Worm (Caenorhabditis elegans) whole organism, L1 larva: ENCODE data around the gene miro-1.

Source experiments
- C16A3.4 ChIP-seq: fragments of 150-350 bp; optimal IDR thresholded peaks from 2 replicates; lab custom pipeline; 2014; ENCODE audit warnings: missing biosample characterization, missing genetic modification characterization
- C34B4.2 ChIP-seq: sonication (generic microtip); optimal IDR thresholded peaks from 2 replicates; lab custom pipeline; 2017; ENCODE audit warnings: mild to moderate bottlenecking, missing genetic modification characterization, missing compliant biosample characterization
- Y116A8C.19 ChIP-seq: sonication (generic microtip); optimal IDR thresholded peaks from 2 replicates; lab custom pipeline; 2016; ENCODE audit warnings: missing compliant biosample characterization, missing genetic modification characterization, borderline replicate concordance
- alr-1 ChIP-seq: fragments of 200-800 bp; sonication (Bioruptor generic); optimal IDR thresholded peaks from 2 replicates; lab custom pipeline; 2018; ENCODE audit warnings: borderline replicate concordance, mild to moderate bottlenecking, missing genetic modification characterization, missing compliant biosample characterization
- ama-1 ChIP-seq: fragments of 150-350 bp; optimal IDR thresholded peaks from 2 replicates; lab custom pipeline; 2014
- blmp-1 ChIP-seq: fragments of 150-350 bp; optimal IDR thresholded peaks from 2 replicates; lab custom pipeline; 2014; ENCODE audit warnings: missing biosample characterization, missing genetic modification characterization
- ceh-63 ChIP-seq: fragments of 200-800 bp; sonication (Bioruptor generic); optimal IDR thresholded peaks from 2 replicates; lab custom pipeline; 2018; ENCODE audit warnings: mild to moderate bottlenecking, missing genetic modification characterization, missing compliant biosample characterization
- ceh-8 ChIP-seq: fragments of 200-800 bp; sonication (Bioruptor generic); optimal IDR thresholded peaks from 2 replicates; lab custom pipeline; 2018; ENCODE audit warnings: mild to moderate bottlenecking, missing genetic modification characterization, moderate library complexity, missing compliant biosample characterization
- ceh-82 ChIP-seq, 3 experiments: fragments of 150-350 bp in 1 of 3; sonication (generic microtip) in 2 of 3; optimal IDR thresholded peaks; 2 replicates each; lab custom pipeline; 2014 to 2017; ENCODE audit warnings: missing biosample characterization in 3 of 3, missing genetic modification characterization in 3 of 3
- ces-1 ChIP-seq: fragments of 150-350 bp; optimal IDR thresholded peaks from 2 replicates; lab custom pipeline; 2014; ENCODE audit warnings: missing biosample characterization, missing genetic modification reagents, missing genetic modification characterization
- dsc-1 ChIP-seq: sonication (generic microtip); optimal IDR thresholded peaks from 2 replicates; lab custom pipeline; 2016; ENCODE audit warnings: mild to moderate bottlenecking, missing genetic modification characterization, missing compliant biosample characterization
- efl-1 ChIP-seq, 4 experiments: fragments of 150-350 bp; optimal IDR thresholded peaks in 3 of 4; peaks in 1 of 4; 1 replicate in 1 of 4; 2 replicates in 3 of 4; lab custom pipeline; 2014; ENCODE audit warnings: missing biosample characterization in 2 of 4, missing genetic modification characterization in 2 of 4, missing genetic modification reagents in 2 of 4
- efl-3 ChIP-seq: fragments of 200-800 bp; sonication (Bioruptor generic); optimal IDR thresholded peaks from 2 replicates; lab custom pipeline; 2018; ENCODE audit warnings: mild to moderate bottlenecking, missing genetic modification characterization, missing compliant biosample characterization
- elt-2 ChIP-seq: sonication (generic microtip); optimal IDR thresholded peaks from 2 replicates; lab custom pipeline; 2016; ENCODE audit warnings: missing genetic modification characterization, mild to moderate bottlenecking, inconsistent platforms, missing compliant biosample characterization, missing genetic modification reagents
- elt-3 ChIP-seq, 6 experiments: fragments of 150-350 bp in 1 of 6; sonication (generic microtip); optimal IDR thresholded peaks; 2 replicates each; lab custom pipeline; 2017 to 2018; ENCODE audit warnings: missing biosample characterization in 6 of 6, missing genetic modification characterization in 6 of 6, inconsistent platforms in 1 of 6
- grh-1 ChIP-seq: fragments of 200-800 bp; sonication (Bioruptor generic); IDR thresholded peaks from 2 replicates; pipeline ENCODE4 v1.3.6; 2022; ENCODE audit warnings: missing genetic modification reagents, missing genetic modification characterization, missing compliant biosample characterization
- hlh-17 ChIP-seq: fragments of 200-800 bp; sonication (Bioruptor generic); optimal IDR thresholded peaks from 2 replicates; lab custom pipeline; 2018; ENCODE audit warnings: missing genetic modification characterization, mild to moderate bottlenecking, missing compliant biosample characterization, moderate library complexity, borderline replicate concordance
- hlh-4 ChIP-seq: sonication (generic microtip); optimal IDR thresholded peaks from 2 replicates; lab custom pipeline; 2016; ENCODE audit warnings: mild to moderate bottlenecking, missing genetic modification characterization, missing compliant biosample characterization
- hpl-2 ChIP-seq: fragments of 150-350 bp; optimal IDR thresholded peaks from 2 replicates; lab custom pipeline; 2014; ENCODE audit warnings: missing biosample characterization, missing genetic modification reagents, missing genetic modification characterization
- isw-1 ChIP-seq: fragments of 200-800 bp; sonication (Bioruptor generic); IDR thresholded peaks from 2 replicates; pipeline ENCODE4 v1.3.6; 2022; ENCODE audit warnings: missing genetic modification characterization, missing compliant biosample characterization
- jun-1 ChIP-seq: fragments of 150-350 bp; optimal IDR thresholded peaks from 2 replicates; lab custom pipeline; 2014; ENCODE audit warnings: missing biosample characterization, missing genetic modification reagents, missing genetic modification characterization
- lin-13 ChIP-seq: fragments of 150-350 bp; optimal IDR thresholded peaks from 2 replicates; lab custom pipeline; 2014; ENCODE audit warnings: missing biosample characterization, missing genetic modification reagents, missing genetic modification characterization
- lin-14 ChIP-seq: fragments of 200-800 bp; sonication (Bioruptor generic); optimal IDR thresholded peaks from 2 replicates; lab custom pipeline; 2018; ENCODE audit warnings: mild to moderate bottlenecking, missing genetic modification characterization, moderate library complexity, missing compliant biosample characterization
- lin-35 ChIP-seq, 2 experiments: fragments of 150-350 bp; optimal IDR thresholded peaks; 2 replicates each; lab custom pipeline; 2014; ENCODE audit warnings: missing biosample characterization in 2 of 2, missing genetic modification characterization in 2 of 2, missing genetic modification reagents in 2 of 2
- lsy-2 ChIP-seq, 2 experiments: fragments of 150-350 bp; optimal IDR thresholded peaks; 2 replicates each; lab custom pipeline; 2014; ENCODE audit warnings: missing biosample characterization in 2 of 2, missing genetic modification characterization in 2 of 2
- mab-9 ChIP-seq: fragments of 200-800 bp; sonication (Bioruptor generic); IDR thresholded peaks from 2 replicates; pipeline ENCODE4 v1.3.6; 2022; ENCODE audit warnings: missing genetic modification reagents, missing genetic modification characterization, missing compliant biosample characterization
- mdl-1 ChIP-seq, 2 experiments: fragments of 150-350 bp; optimal IDR thresholded peaks; 2 replicates each; lab custom pipeline; 2014 to 2017; ENCODE audit warnings: missing biosample characterization in 2 of 2, missing genetic modification characterization in 2 of 2, inconsistent platforms in 1 of 2
- mef-2 ChIP-seq: fragments of 150-350 bp; optimal IDR thresholded peaks from 2 replicates; lab custom pipeline; 2014; ENCODE audit warnings: missing biosample characterization, missing genetic modification characterization
- nhr-11 ChIP-seq: fragments of 150-350 bp; optimal IDR thresholded peaks from 2 replicates; lab custom pipeline; 2014; ENCODE audit warnings: missing biosample characterization, missing genetic modification characterization
- nhr-12 ChIP-seq: sonication (generic microtip); optimal IDR thresholded peaks from 2 replicates; lab custom pipeline; 2017; ENCODE audit warnings: missing biosample characterization, missing genetic modification characterization
- nhr-28 ChIP-seq: fragments of 150-350 bp; optimal IDR thresholded peaks from 2 replicates; lab custom pipeline; 2014; ENCODE audit warnings: missing biosample characterization, missing genetic modification characterization
- nhr-47 ChIP-seq: sonication (generic microtip); optimal IDR thresholded peaks from 2 replicates; lab custom pipeline; 2016; ENCODE audit warnings: mild to moderate bottlenecking, missing genetic modification characterization, moderate library complexity, missing compliant biosample characterization
- nhr-71 ChIP-seq: sonication (generic microtip); optimal IDR thresholded peaks from 2 replicates; lab custom pipeline; 2016; ENCODE audit warnings: mild to moderate bottlenecking, missing genetic modification characterization, moderate library complexity, missing compliant biosample characterization
- nhr-76 ChIP-seq: sonication (generic microtip); optimal IDR thresholded peaks from 2 replicates; lab custom pipeline; 2017; ENCODE audit warnings: missing biosample characterization, missing genetic modification characterization
- nhr-77 ChIP-seq: fragments of 150-350 bp; optimal IDR thresholded peaks from 2 replicates; lab custom pipeline; 2014; ENCODE audit warnings: missing biosample characterization, missing genetic modification characterization
- nhr-84 ChIP-seq: sonication (generic microtip); optimal IDR thresholded peaks from 2 replicates; lab custom pipeline; 2017; ENCODE audit warnings: missing biosample characterization, missing genetic modification characterization
- nhr-85 ChIP-seq: sonication (generic microtip); peaks from one replicate; lab custom pipeline; 2016; ENCODE audit warnings: missing genetic modification characterization, inconsistent platforms, missing compliant biosample characterization
- nhr-90 ChIP-seq: sonication (generic microtip); optimal IDR thresholded peaks from 2 replicates; lab custom pipeline; 2016; ENCODE audit warnings: mild to moderate bottlenecking, missing genetic modification characterization, missing compliant biosample characterization; ENCODE audit not compliant: poor library complexity
- pax-3 ChIP-seq: fragments of 200-800 bp; sonication (Bioruptor generic); optimal IDR thresholded peaks from 2 replicates; lab custom pipeline; 2018; ENCODE audit warnings: mild to moderate bottlenecking, missing genetic modification characterization, moderate library complexity, missing compliant biosample characterization
- snpc-4 ChIP-seq: fragments of 150-350 bp; optimal IDR thresholded peaks from 2 replicates; lab custom pipeline; 2014; ENCODE audit warnings: missing biosample characterization, missing genetic modification characterization
- sptf-1 ChIP-seq: fragments of 150-350 bp; optimal IDR thresholded peaks from 2 replicates; lab custom pipeline; 2014; ENCODE audit warnings: missing biosample characterization, missing genetic modification characterization
- sup-37 ChIP-seq: fragments of 200-800 bp; sonication (Bioruptor generic); optimal IDR thresholded peaks from 2 replicates; lab custom pipeline; 2018; ENCODE audit warnings: mild to moderate bottlenecking, missing genetic modification characterization, missing compliant biosample characterization
- tbx-2 ChIP-seq: sonication (generic microtip); optimal IDR thresholded peaks from 2 replicates; lab custom pipeline; 2016; ENCODE audit warnings: missing genetic modification characterization, missing compliant biosample characterization
- unc-30 ChIP-seq: sonication (generic microtip); optimal IDR thresholded peaks from 2 replicates; lab custom pipeline; 2017; ENCODE audit warnings: missing biosample characterization, missing genetic modification characterization
- unc-86 ChIP-seq: sonication (generic microtip); optimal IDR thresholded peaks from 2 replicates; lab custom pipeline; 2016; ENCODE audit warnings: missing genetic modification characterization, missing compliant biosample characterization
- unc-98 ChIP-seq: fragments of 200-800 bp; sonication (Bioruptor generic); IDR thresholded peaks from 2 replicates; pipeline ENCODE4 v1.3.6; 2022; ENCODE audit warnings: missing genetic modification characterization, missing compliant biosample characterization
- xbp-1 ChIP-seq: sonication (generic microtip); optimal IDR thresholded peaks from 2 replicates; lab custom pipeline; 2016; ENCODE audit warnings: missing genetic modification characterization, missing compliant biosample characterization
- zag-1 ChIP-seq: fragments of 150-350 bp; optimal IDR thresholded peaks from 2 replicates; lab custom pipeline; 2014; ENCODE audit warnings: missing biosample characterization, missing genetic modification characterization
- zip-4 ChIP-seq: fragments of 200-800 bp; sonication (Bioruptor generic); optimal IDR thresholded peaks from 2 replicates; lab custom pipeline; 2018; ENCODE audit warnings: mild to moderate bottlenecking, missing genetic modification characterization, moderate library complexity, missing compliant biosample characterization
- ztf-11 ChIP-seq, 2 experiments: sonication (generic microtip); optimal IDR thresholded peaks; 2 replicates each; lab custom pipeline; 2016 to 2017; ENCODE audit warnings: missing genetic modification characterization in 2 of 2, missing biosample characterization in 1 of 2, missing compliant biosample characterization in 1 of 2
- ztf-4 ChIP-seq: fragments of 150-350 bp; optimal IDR thresholded peaks from 2 replicates; lab custom pipeline; 2014; ENCODE audit warnings: missing biosample characterization, missing genetic modification characterization

miro-1 gene

ce11 chrIV:4748408-4749105, 33.0 kb upstream of the miro-1 start, which contains the start of gene cyc-2.1 (continued):
- TF ChIP-seq ces-1 (GFP tag; lab: Kevin White, UChicago) (no peak), nhr-28 (tag; lab: Kevin White, UChicago) (no peak), unc-30 (tag; lab: Kevin White, UChicago) (no peak), zag-1 (tag; lab: Kevin White, UChicago) (no peak), mdl-1 (tag; optimal IDR thresholded peaks at IDR 0.05; lab: Kevin White, UChicago) (peak in 1 of 2 experiments; percentile 37), ztf-4 (tag; lab: Kevin White, UChicago) (peak; percentile 22), ama-1 (lab: Kevin White, UChicago) (no peak), hlh-4 (tag; lab: Kevin White, UChicago) (no peak), sup-37 (no peak), nhr-77 (peak; percentile 5), zip-4 (GFP tag; lab: Kevin White, UChicago) (no peak), nhr-47 (tag; lab: Kevin White, UChicago) (peak; percentile 38), efl-3 (GFP tag; lab: Kevin White, UChicago) (no peak), mab-9 (GFP tag; lab: Robert Waterston, UW) (no peak), nhr-76 (tag; lab: Kevin White, UChicago) (no peak), snpc-4 (peak; percentile 45), hlh-17 (no peak), pax-3 (tag; lab: Kevin White, UChicago) (no peak), unc-98 (GFP tag; lab: Robert Waterston, UW) (no peak), alr-1 (tag; lab: Kevin White, UChicago) (no peak), C16A3.4 (tag; lab: Kevin White, UChicago) (peak; percentile 58), blmp-1 (no peak), nhr-85 (peak; percentile 68), grh-1 (no peak), hpl-2 (GFP tag; lab: Kevin White, UChicago) (peak; percentile 26), C34B4.2 (tag; lab: Kevin White, UChicago) (no peak), ceh-82 (tag; optimal IDR thresholded peaks at IDR 0.05; lab: Kevin White, UChicago) (peak in 1 of 3 experiments; percentile 48), lin-14 (GFP tag; lab: Kevin White, UChicago) (peak; percentile 83), nhr-12 (tag; lab: Kevin White, UChicago) (no peak), lsy-2 (tag; optimal IDR thresholded peaks at IDR 0.05; lab: Kevin White, UChicago) (peak; percentile 80 to 91), nhr-11 (tag; lab: Kevin White, UChicago) (no peak), ztf-11 (tag; optimal IDR thresholded peaks at IDR 0.05; lab: Kevin White, UChicago) (no peak), nhr-84 (no peak), elt-2 (tag; lab: Kevin White, UChicago) (peak; percentile 28), lin-13 (GFP tag; lab: Kevin White, UChicago) (peak; percentile 36), mef-2 (tag; lab: Kevin White, UChicago) (no peak), isw-1 (GFP tag; lab: Robert Waterston, UW) (peak; percentile 38; the same call in 1 of the 2 replicates), jun-1 (tag; lab: Kevin White, UChicago) (no peak), Y116A8C.19 (tag; lab: Kevin White, UChicago) (no peak), unc-86 (tag; lab: Kevin White, UChicago) (peak; percentile 30), xbp-1 (peak; percentile 34), ceh-63 (no peak), lin-35 (GFP tag; optimal IDR thresholded peaks at IDR 0.05; lab: Kevin White, UChicago) (peak; percentile 33 to 55), nhr-90 (tag; lab: Kevin White, UChicago) (peak; percentile 37), efl-1 (optimal IDR thresholded peaks at IDR 0.05; lab: Kevin White, UChicago) (peak; percentile 28 to 49), efl-1 (GFP tag; optimal IDR thresholded peaks at IDR 0.05 in 1 of 2; lab: Kevin White, UChicago) (peak; percentile 17 to 86), sptf-1 (no peak), dsc-1 (tag; lab: Kevin White, UChicago) (peak; percentile 21), nhr-71 (peak; percentile 71), tbx-2 (tag; lab: Kevin White, UChicago) (peak; percentile 58), ceh-8 (GFP tag; lab: Kevin White, UChicago) (no peak), elt-3 (tag; optimal IDR thresholded peaks at IDR 0.05; lab: Kevin White, UChicago) (peak in 2 of 6 experiments; percentile 12 to 38)
